Worm (Caenorhabditis elegans) whole organism, L3 larva: Measurements from ENCODE around the gene fbxa-53.

ENCODE experiments used
- ZK546.5 ChIP-seq: sonication (generic microtip); optimal IDR thresholded peaks from 2 replicates; lab custom pipeline; 2017; ENCODE audit warnings: missing biosample characterization, missing genetic modification characterization
- aly-2 ChIP-seq: fragments of 150-350 bp; optimal IDR thresholded peaks from 2 replicates; lab custom pipeline; 2014; ENCODE audit warnings: missing biosample characterization, missing genetic modification characterization
- ama-1 ChIP-seq: fragments of 150-350 bp; optimal IDR thresholded peaks from 2 replicates; lab custom pipeline; 2018
- ceh-16 ChIP-seq: sonication (generic microtip); optimal IDR thresholded peaks from 2 replicates; lab custom pipeline; 2017; ENCODE audit warnings: missing biosample characterization, missing genetic modification characterization
- ceh-28 ChIP-seq: fragments of 150-350 bp; optimal IDR thresholded peaks from 2 replicates; lab custom pipeline; 2014; ENCODE audit warnings: missing biosample characterization, missing genetic modification reagents, missing genetic modification characterization
- ceh-82 ChIP-seq: fragments of 150-350 bp; optimal IDR thresholded peaks from 2 replicates; lab custom pipeline; 2014; ENCODE audit warnings: missing biosample characterization, missing genetic modification characterization
- ceh-9 ChIP-seq: sonication (generic microtip); optimal IDR thresholded peaks from 2 replicates; lab custom pipeline; 2018; ENCODE audit warnings: missing biosample characterization, missing genetic modification characterization
- daf-12 ChIP-seq: fragments of 150-350 bp; optimal IDR thresholded peaks from 2 replicates; lab custom pipeline; 2014; ENCODE audit warnings: missing biosample characterization, missing genetic modification reagents, missing genetic modification characterization
- egl-5 ChIP-seq: fragments of 150-350 bp; optimal IDR thresholded peaks from 2 replicates; lab custom pipeline; 2017; ENCODE audit warnings: missing biosample characterization, missing genetic modification reagents, missing genetic modification characterization, inconsistent platforms
- elt-1 ChIP-seq: fragments of 150-350 bp; optimal IDR thresholded peaks from 2 replicates; lab custom pipeline; 2014; ENCODE audit warnings: missing biosample characterization, missing genetic modification characterization
- elt-2 ChIP-seq: sonication (generic microtip); optimal IDR thresholded peaks from 2 replicates; lab custom pipeline; 2016; ENCODE audit warnings: missing genetic modification reagents, mild to moderate bottlenecking, missing genetic modification characterization, missing compliant biosample characterization
- elt-3 ChIP-seq, 3 experiments: fragments of 150-350 bp in 1 of 3; sonication (generic microtip) in 2 of 3; optimal IDR thresholded peaks; 2 replicates in 2 of 3; 4 replicates in 1 of 3; lab custom pipeline; 2014 to 2017; ENCODE audit warnings: missing biosample characterization in 3 of 3, missing genetic modification characterization in 3 of 3
- eor-1 ChIP-seq, 2 experiments: fragments of 150-350 bp; optimal IDR thresholded peaks; 2 replicates each; lab custom pipeline; 2014 to 2018; ENCODE audit warnings: missing biosample characterization in 2 of 2, missing genetic modification characterization in 2 of 2
- fkh-10 ChIP-seq: sonication (generic microtip); optimal IDR thresholded peaks from 2 replicates; lab custom pipeline; 2017; ENCODE audit warnings: missing biosample characterization, missing genetic modification reagents, missing genetic modification characterization
- fkh-2 ChIP-seq: fragments of 150-350 bp; optimal IDR thresholded peaks from 2 replicates; lab custom pipeline; 2014; ENCODE audit warnings: missing biosample characterization, missing genetic modification reagents, missing genetic modification characterization
- fos-1 ChIP-seq: fragments of 150-350 bp; optimal IDR thresholded peaks from 2 replicates; lab custom pipeline; 2014; ENCODE audit warnings: missing biosample characterization, missing genetic modification characterization
- hmg-11 ChIP-seq: sonication (generic microtip); optimal IDR thresholded peaks from 2 replicates; lab custom pipeline; 2016; ENCODE audit warnings: missing genetic modification characterization, missing compliant biosample characterization
- lin-15B ChIP-seq: fragments of 150-350 bp; optimal IDR thresholded peaks from 2 replicates; lab custom pipeline; 2014; ENCODE audit warnings: missing biosample characterization, missing genetic modification characterization
- lsy-12 ChIP-seq: sonication (generic microtip); optimal IDR thresholded peaks from 2 replicates; lab custom pipeline; 2016; ENCODE audit warnings: mild to moderate bottlenecking, missing genetic modification characterization, missing compliant biosample characterization
- mml-1 ChIP-seq: fragments of 150-350 bp; sonication (generic microtip); optimal IDR thresholded peaks from 3 replicates; lab custom pipeline; 2014; ENCODE audit warnings: missing biosample characterization, missing genetic modification characterization
- nfya-1 ChIP-seq: sonication (generic microtip); optimal IDR thresholded peaks from 2 replicates; lab custom pipeline; 2017; ENCODE audit warnings: missing genetic modification characterization, mild to moderate bottlenecking, missing compliant biosample characterization, antibody characterized with exemption, moderate library complexity; ENCODE audit not compliant: insufficient read depth
- nhr-11 ChIP-seq: fragments of 150-350 bp; optimal IDR thresholded peaks from 2 replicates; lab custom pipeline; 2014; ENCODE audit warnings: missing biosample characterization, missing genetic modification characterization
- nhr-12 ChIP-seq: fragments of 150-350 bp; optimal IDR thresholded peaks from 2 replicates; lab custom pipeline; 2014; ENCODE audit warnings: missing biosample characterization, missing genetic modification characterization
- nhr-23 ChIP-seq: fragments of 150-350 bp; optimal IDR thresholded peaks from 2 replicates; lab custom pipeline; 2014; ENCODE audit warnings: missing biosample characterization, missing genetic modification reagents, missing genetic modification characterization
- nhr-237 ChIP-seq: fragments of 150-350 bp; optimal IDR thresholded peaks from 2 replicates; lab custom pipeline; 2014; ENCODE audit warnings: missing biosample characterization, missing genetic modification characterization
- nhr-25 ChIP-seq: sonication (generic microtip); optimal IDR thresholded peaks from 2 replicates; lab custom pipeline; 2017; ENCODE audit warnings: missing biosample characterization, missing genetic modification characterization
- nhr-28 ChIP-seq: fragments of 150-350 bp; optimal IDR thresholded peaks from 2 replicates; lab custom pipeline; 2014; ENCODE audit warnings: missing biosample characterization, missing genetic modification characterization
- nhr-43 ChIP-seq: sonication (generic microtip); optimal IDR thresholded peaks from 2 replicates; lab custom pipeline; 2016; ENCODE audit warnings: mild to moderate bottlenecking, missing genetic modification characterization, missing compliant biosample characterization; ENCODE audit not compliant: poor library complexity, severe bottlenecking
- nhr-76 ChIP-seq: fragments of 150-350 bp; sonication (generic microtip); optimal IDR thresholded peaks from 5 replicates; lab custom pipeline; 2014; ENCODE audit warnings: missing biosample characterization, missing genetic modification characterization
- pha-4 ChIP-seq: fragments of 150-350 bp; optimal IDR thresholded peaks from 2 replicates; lab custom pipeline; 2014; ENCODE audit warnings: missing biosample characterization, missing genetic modification reagents, missing genetic modification characterization
- pqm-1 ChIP-seq: fragments of 150-350 bp; optimal IDR thresholded peaks from 2 replicates; lab custom pipeline; 2017; ENCODE audit warnings: missing biosample characterization, missing genetic modification characterization, inconsistent platforms
- sea-2 ChIP-seq: fragments of 150-350 bp; sonication (generic microtip); optimal IDR thresholded peaks from 4 replicates; lab custom pipeline; 2014; ENCODE audit warnings: missing biosample characterization, missing genetic modification reagents, missing genetic modification characterization
- snpc-4 ChIP-seq: fragments of 150-350 bp; optimal IDR thresholded peaks from 2 replicates; lab custom pipeline; 2014; ENCODE audit warnings: missing biosample characterization, missing genetic modification characterization
- tbx-2 ChIP-seq: sonication (generic microtip); optimal IDR thresholded peaks from 2 replicates; lab custom pipeline; 2016; ENCODE audit warnings: mild to moderate bottlenecking, missing genetic modification characterization, missing compliant biosample characterization
- unc-39 ChIP-seq: sonication (generic microtip); optimal IDR thresholded peaks from 4 replicates; lab custom pipeline; 2017; ENCODE audit warnings: missing biosample characterization, missing genetic modification characterization
- unc-62 ChIP-seq: fragments of 150-350 bp; sonication (generic microtip); optimal IDR thresholded peaks from 4 replicates; lab custom pipeline; 2014; ENCODE audit warnings: missing biosample characterization, missing genetic modification reagents, missing genetic modification characterization
- zag-1 ChIP-seq: fragments of 150-350 bp; optimal IDR thresholded peaks from 2 replicates; lab custom pipeline; 2014; ENCODE audit warnings: missing biosample characterization, missing genetic modification characterization
- ztf-11 ChIP-seq: fragments of 150-350 bp; optimal IDR thresholded peaks from 2 replicates; lab custom pipeline; 2014; ENCODE audit warnings: missing biosample characterization, missing genetic modification characterization

Gene fbxa-53

DNA sequence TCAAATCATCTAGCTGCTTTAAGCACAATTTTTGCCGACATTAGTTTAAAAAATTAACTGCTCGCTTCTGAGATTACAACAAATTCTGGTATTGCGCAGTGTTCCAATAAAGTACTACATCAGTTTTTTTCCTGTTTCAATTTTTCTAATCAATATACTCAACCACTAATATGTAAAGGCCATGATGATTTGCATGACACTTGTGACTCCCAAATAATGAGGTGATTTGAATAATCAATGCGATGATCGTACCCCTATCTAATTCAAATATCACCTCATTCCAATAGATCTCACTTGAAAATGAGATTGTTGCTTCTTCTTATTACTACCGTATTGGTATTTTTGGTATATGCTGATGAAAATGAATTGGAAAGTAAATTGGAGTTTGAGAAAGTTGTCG lies 8.7 kb upstream of the fbxa-53 start, which contains the start of gene F07G6.2:
TSS of gene F07G6.2 (plus strand) at position 301 of the 400 bp plus-strand sequence.
- TF ChIP-seq hmg-11 (tag; lab: Kevin White, UChicago) = no peak
- TF ChIP-seq nhr-237 = no peak
- no peak for TF ChIP-seq ZK546.5 (tag; lab: Kevin White, UChicago)
- no peak for TF ChIP-seq pqm-1
- TF ChIP-seq elt-2 (tag; lab: Kevin White, UChicago) = no peak
- no peak for TF ChIP-seq nhr-25 (tag; lab: Kevin White, UChicago)
- TF ChIP-seq fkh-2 (tag; lab: Kevin White, UChicago) = no peak
- no peak for TF ChIP-seq daf-12 (tag; lab: Kevin White, UChicago)
- TF ChIP-seq elt-1 (tag; lab: Kevin White, UChicago) = no peak
- no peak for TF ChIP-seq ceh-28
- TF ChIP-seq ama-1 (lab: Kevin White, UChicago) = no peak
- TF ChIP-seq nhr-28 = no peak

DNA sequence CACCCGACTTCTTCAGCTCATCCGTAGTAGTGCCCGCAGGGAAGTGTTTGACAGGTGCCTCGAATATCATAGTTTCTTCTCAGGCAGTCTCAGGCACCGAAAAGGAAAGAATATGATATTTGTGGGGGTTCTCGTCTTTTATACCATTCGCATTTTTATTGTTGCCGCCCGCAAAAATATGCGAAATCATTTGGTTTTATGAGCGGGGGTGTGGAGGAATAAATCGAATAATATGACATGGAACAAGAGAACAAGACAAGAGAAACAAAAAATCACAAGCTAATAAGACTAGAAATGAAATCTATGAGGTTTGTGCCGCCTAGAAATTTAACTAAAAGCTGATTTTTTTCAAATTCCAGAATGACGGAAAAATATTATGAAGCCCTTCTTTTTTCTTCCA lies 2.0 kb upstream of the fbxa-53 start, which contains the start of gene F07G6.8:
TSS of gene F07G6.8 (minus strand) at position 101 of the 400 bp plus-strand sequence.
- TF ChIP-seq nhr-11 (tag; lab: Kevin White, UChicago) = no peak
- no peak for TF ChIP-seq lin-15B (tag; lab: Kevin White, UChicago)
- no peak for TF ChIP-seq ceh-28
- no peak for TF ChIP-seq tbx-2 (tag; lab: Kevin White, UChicago)
- TF ChIP-seq egl-5 = no peak
- TF ChIP-seq unc-62 (GFP tag; lab: Kevin White, UChicago) = no peak
- no peak for TF ChIP-seq aly-2 (tag; lab: Kevin White, UChicago)
- TF ChIP-seq nhr-12 = no peak
- no peak for TF ChIP-seq ceh-9 (tag; lab: Kevin White, UChicago)
- TF ChIP-seq ceh-16 = no peak
- no peak for TF ChIP-seq nhr-43
- no peak for TF ChIP-seq nhr-76
- TF ChIP-seq nhr-25 (tag; lab: Kevin White, UChicago) = no peak
- no peak for TF ChIP-seq nfya-1
- no peak for TF ChIP-seq elt-1 (tag; lab: Kevin White, UChicago)
- no peak for TF ChIP-seq pha-4
- no peak for TF ChIP-seq nhr-23 (tag; lab: Kevin White, UChicago)
- TF ChIP-seq eor-1 (tag; optimal IDR thresholded peaks at IDR 0.05; lab: Kevin White, UChicago) = no peak

DNA sequence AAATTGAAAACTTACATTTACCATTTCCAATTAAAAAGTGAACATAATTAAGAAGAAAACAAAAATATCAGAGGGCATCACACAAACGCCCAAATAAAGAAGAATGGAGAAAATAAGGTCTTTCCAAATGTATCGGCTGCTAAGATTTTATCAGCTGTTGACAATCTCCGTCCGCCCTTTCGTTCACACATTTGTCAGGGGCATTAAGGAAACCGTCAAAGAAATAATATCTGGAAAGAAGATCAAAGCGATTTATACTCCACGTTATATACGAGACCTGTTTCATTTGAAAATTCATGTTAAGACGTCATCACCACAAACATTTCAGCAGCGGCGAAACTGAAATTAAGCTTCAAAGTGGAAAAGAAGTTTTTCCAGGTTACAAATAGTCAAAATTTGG lies 5.8 kb downstream of the fbxa-53 start, which contains the start of gene fbxa-52:
TSS of gene fbxa-52 (minus strand) at position 101 of the 400 bp plus-strand sequence.
- TF ChIP-seq pha-4 (no peak), snpc-4 (no peak), lin-15B (tag; lab: Kevin White, UChicago) (no peak), tbx-2 (tag; lab: Kevin White, UChicago) (no peak)

DNA sequence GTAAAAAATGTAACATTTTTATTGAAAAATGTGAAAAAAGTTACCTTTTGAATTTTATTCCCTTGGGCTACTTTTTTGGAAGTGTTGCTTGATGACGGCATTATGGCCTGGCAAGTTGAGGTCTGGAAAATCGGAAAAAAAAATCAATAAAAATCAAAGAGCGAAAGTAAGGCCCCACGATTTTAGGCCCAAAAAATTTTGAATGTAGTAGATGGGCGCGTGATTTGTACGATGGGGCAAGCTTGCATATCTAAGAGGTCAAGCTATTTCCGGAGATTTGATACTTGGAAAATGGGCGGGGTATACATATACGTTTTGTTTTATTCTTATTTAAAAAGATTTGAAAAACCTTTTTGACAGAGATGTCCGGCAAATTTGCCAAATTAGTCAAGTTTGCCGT lies 11.8 kb downstream of the fbxa-53 start, which contains the start of gene F07G6.5:
TSS of gene F07G6.5 (minus strand) at position 101 of the 400 bp plus-strand sequence.
- TF ChIP-seq unc-39 (tag; lab: Kevin White, UChicago) (no peak), ztf-11 (tag; lab: Kevin White, UChicago) (no peak), ceh-9 (tag; lab: Kevin White, UChicago) (no peak), nhr-28 (no peak), fos-1 (tag; lab: Kevin White, UChicago) (no peak), lsy-12 (tag; lab: Kevin White, UChicago) (no peak), fkh-2 (tag; lab: Kevin White, UChicago) (no peak), sea-2 (no peak), snpc-4 (no peak), ama-1 (lab: Kevin White, UChicago) (no peak), hmg-11 (tag; lab: Kevin White, UChicago) (no peak), nhr-237 (no peak), fkh-10 (GFP tag; lab: Kevin White, UChicago) (no peak)

DNA sequence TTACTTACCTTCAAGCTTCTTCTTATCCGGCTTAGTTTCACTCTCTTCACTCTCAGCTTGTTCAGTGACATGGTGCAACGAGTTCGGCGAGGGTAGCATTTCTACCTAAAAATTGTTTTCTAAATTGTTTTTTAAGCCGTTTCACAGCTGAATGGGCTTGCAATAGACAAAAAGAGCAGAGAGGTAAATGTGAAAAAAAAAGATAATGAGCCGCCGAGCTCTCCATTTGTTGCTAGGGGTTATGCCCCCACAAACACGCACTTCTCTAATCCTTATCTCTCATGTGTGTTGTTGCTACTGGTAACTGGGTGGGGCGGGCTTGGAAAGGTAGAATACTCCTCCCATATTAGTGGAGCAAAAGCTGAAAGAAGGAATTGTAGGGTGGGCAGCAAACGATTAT lies 14.5 kb downstream of the fbxa-53 start, which contains the start of gene C36C9.5:
TSS of gene C36C9.5 (minus strand) at position 101 of the 400 bp plus-strand sequence.
- TF ChIP-seq elt-1 (tag; lab: Kevin White, UChicago) = no peak
- TF ChIP-seq nhr-25 (tag; lab: Kevin White, UChicago) = no peak
- no peak for TF ChIP-seq ZK546.5 (tag; lab: Kevin White, UChicago)
- TF ChIP-seq ceh-82 (tag; lab: Kevin White, UChicago) = no peak
- no peak for TF ChIP-seq ceh-16
- no peak for TF ChIP-seq daf-12 (tag; lab: Kevin White, UChicago)
- TF ChIP-seq tbx-2 (tag; lab: Kevin White, UChicago) = no peak
- no peak for TF ChIP-seq lsy-12 (tag; lab: Kevin White, UChicago)
- TF ChIP-seq mml-1 = no peak
- TF ChIP-seq ceh-28 = no peak
- no peak for TF ChIP-seq unc-62 (GFP tag; lab: Kevin White, UChicago)
- no peak for TF ChIP-seq pqm-1
- TF ChIP-seq elt-3 (tag; optimal IDR thresholded peaks at IDR 0.05; lab: Kevin White, UChicago) = no peak
- TF ChIP-seq zag-1 (tag; lab: Kevin White, UChicago) = no peak
- TF ChIP-seq egl-5 = no peak
- TF ChIP-seq, all 47 proteins: peak for 0
